Fruit fly (Drosophila melanogaster) whole organism, embryonic: ENCODE data around the gene CG42828.
A peak's percentile ranks its signal among the peaks of the same experiment; 100 is the strongest.

ENCODE experiments used
- Bdp1 ChIP-seq: fragments of 200-800 bp; sonication (Bioruptor generic); optimal IDR thresholded peaks from 3 replicates; lab custom pipeline; 2016; ENCODE audit warnings: missing biosample characterization, missing genetic modification characterization
- CG10431 ChIP-seq: fragments of 200-800 bp; sonication (Bioruptor generic); optimal IDR thresholded peaks from 3 replicates; lab custom pipeline; 2018; ENCODE audit warnings: missing biosample characterization, mild to moderate bottlenecking, missing genetic modification characterization
- CG11247 ChIP-seq: fragments of 200-800 bp; sonication (Bioruptor generic); IDR thresholded peaks from 2 replicates; pipeline ENCODE4 v1.3.6; 2022; ENCODE audit warnings: missing biosample characterization, missing genetic modification characterization
- CG1233 ChIP-seq: fragments of 200-800 bp; sonication (Bioruptor generic); optimal IDR thresholded peaks from 4 replicates; lab custom pipeline; 2018; ENCODE audit warnings: missing biosample characterization, mild to moderate bottlenecking, missing genetic modification characterization
- CG13287 ChIP-seq: fragments of 200-800 bp; sonication (Bioruptor generic); IDR thresholded peaks from 2 replicates; pipeline ENCODE4 v1.3.6; 2022; ENCODE audit warnings: missing biosample characterization, missing genetic modification characterization; ENCODE audit not compliant: partially characterized antibody
- CG15696 ChIP-seq: fragments of 200-800 bp; sonication (Bioruptor generic); optimal IDR thresholded peaks from 2 replicates; lab custom pipeline; 2019; ENCODE audit warnings: missing biosample characterization, mild to moderate bottlenecking, missing genetic modification characterization, moderate library complexity
- CG1647 ChIP-seq: fragments of 200-800 bp; sonication (Bioruptor generic); optimal IDR thresholded peaks from 3 replicates; lab custom pipeline; 2016; ENCODE audit warnings: missing biosample characterization, missing genetic modification characterization
- CG16779 ChIP-seq: fragments of 200-800 bp; sonication (Bioruptor generic); IDR thresholded peaks from 2 replicates; pipeline ENCODE4 v1.3.6; 2022; ENCODE audit warnings: missing biosample characterization, missing genetic modification characterization
- CG17359 ChIP-seq: fragments of 200-800 bp; sonication (Bioruptor generic); optimal IDR thresholded peaks from 3 replicates; lab custom pipeline; 2018; ENCODE audit warnings: missing biosample characterization, mild to moderate bottlenecking, missing genetic modification characterization, moderate library complexity
- CG17361 ChIP-seq: fragments of 200-800 bp; sonication (Bioruptor generic); IDR thresholded peaks from 3 replicates; pipeline ENCODE4 v1.3.6; 2022; ENCODE audit warnings: missing biosample characterization, missing genetic modification characterization
- CG2678 ChIP-seq: fragments of 200-800 bp; sonication (Bioruptor generic); optimal IDR thresholded peaks from 3 replicates; lab custom pipeline; 2019; ENCODE audit warnings: missing biosample characterization, mild to moderate bottlenecking, missing genetic modification characterization, moderate library complexity
- CG30403 ChIP-seq: fragments of 200-800 bp; sonication (Bioruptor generic); optimal IDR thresholded peaks from 3 replicates; lab custom pipeline; 2016; ENCODE audit warnings: missing biosample characterization, missing genetic modification characterization
- CG3163 ChIP-seq: fragments of 200-800 bp; sonication (Bioruptor generic); optimal IDR thresholded peaks from 3 replicates; lab custom pipeline; 2016; ENCODE audit warnings: missing biosample characterization, missing genetic modification characterization
- CG3838 ChIP-seq: fragments of 200-800 bp; sonication (Bioruptor generic); optimal IDR thresholded peaks from 3 replicates; lab custom pipeline; 2016; ENCODE audit warnings: missing biosample characterization, missing genetic modification characterization
- CG7928 ChIP-seq: fragments of 200-800 bp; sonication (Bioruptor generic); optimal IDR thresholded peaks from 2 replicates; lab custom pipeline; 2017; ENCODE audit warnings: missing biosample characterization, mild to moderate bottlenecking, missing genetic modification characterization
- CG8478 ChIP-seq: fragments of >200 bp; optimal IDR thresholded peaks from 2 replicates; lab custom pipeline; 2018
- CG9215 ChIP-seq: fragments of 200-800 bp; sonication (Bioruptor generic); IDR thresholded peaks from 2 replicates; pipeline ENCODE4 v1.3.6; 2022; ENCODE audit warnings: missing biosample characterization, missing genetic modification characterization
- Dfd ChIP-seq, 2 experiments: fragments of >200 bp; optimal IDR thresholded peaks; 2 replicates each; lab custom pipeline; 2017; ENCODE audit warnings: missing biosample characterization in 2 of 2, missing genetic modification characterization in 2 of 2
- Dip3 ChIP-seq: fragments of 200-800 bp; sonication (Bioruptor generic); optimal IDR thresholded peaks from 3 replicates; lab custom pipeline; 2016; ENCODE audit warnings: missing biosample characterization, missing genetic modification characterization
- Dp ChIP-seq: fragments of 200-800 bp; sonication (Bioruptor generic); optimal IDR thresholded peaks from 2 replicates; lab custom pipeline; 2018; ENCODE audit warnings: missing biosample characterization, mild to moderate bottlenecking, missing genetic modification characterization, moderate library complexity
- ERR ChIP-seq: fragments of 200-800 bp; sonication (Bioruptor generic); optimal IDR thresholded peaks from 2 replicates; lab custom pipeline; 2016; ENCODE audit warnings: missing biosample characterization, missing genetic modification characterization
- Ets65A ChIP-seq: fragments of 200-800 bp; sonication (Bioruptor generic); peaks from one replicate; lab custom pipeline; 2016; ENCODE audit warnings: missing biosample characterization, missing genetic modification characterization
- Fer3 ChIP-seq: fragments of 200-800 bp; sonication (Bioruptor generic); optimal IDR thresholded peaks from 2 replicates; lab custom pipeline; 2018; ENCODE audit warnings: missing biosample characterization, mild to moderate bottlenecking, missing genetic modification characterization, moderate library complexity
- Gsc ChIP-seq: fragments of 200-800 bp; sonication (Bioruptor generic); IDR thresholded peaks from 2 replicates; pipeline ENCODE4 v1.3.6; 2022; ENCODE audit warnings: missing biosample characterization, missing genetic modification characterization
- HLH3B ChIP-seq: fragments of 200-800 bp; sonication (Bioruptor generic); IDR thresholded peaks from 2 replicates; pipeline ENCODE4 v1.3.6; 2022; ENCODE audit warnings: missing biosample characterization, missing genetic modification characterization
- Hr3 ChIP-seq: fragments of 200-800 bp; sonication (Bioruptor generic); optimal IDR thresholded peaks from 3 replicates; lab custom pipeline; 2016; ENCODE audit warnings: missing biosample characterization, missing genetic modification characterization
- Hr39 ChIP-seq: fragments of >200 bp; optimal IDR thresholded peaks from 2 replicates; lab custom pipeline; 2017
- Kr ChIP-seq: fragments of 200-800 bp; sonication (Bioruptor generic); optimal IDR thresholded peaks from 2 replicates; lab custom pipeline; 2017; ENCODE audit warnings: missing biosample characterization, mild to moderate bottlenecking, missing genetic modification characterization
- Med ChIP-seq: fragments of 200-800 bp; sonication (Bioruptor generic); peaks from one replicate; lab custom pipeline; 2016; ENCODE audit warnings: missing biosample characterization, missing genetic modification characterization, mild to moderate bottlenecking, inconsistent platforms, moderate library complexity
- NK7.1 ChIP-seq: fragments of 200-800 bp; sonication (Bioruptor generic); optimal IDR thresholded peaks from 3 replicates; lab custom pipeline; 2016; ENCODE audit warnings: missing biosample characterization, missing genetic modification characterization
- Usf ChIP-seq: fragments of 200-800 bp; sonication (Bioruptor generic); optimal IDR thresholded peaks from 2 replicates; lab custom pipeline; 2017; ENCODE audit warnings: missing genotype, missing biosample characterization, missing genetic modification characterization
- YL-1 ChIP-seq: fragments of 200-800 bp; sonication (Bioruptor generic); optimal IDR thresholded peaks from 3 replicates; lab custom pipeline; 2017; ENCODE audit warnings: missing biosample characterization, mild to moderate bottlenecking, missing genetic modification characterization
- ara ChIP-seq: fragments of 200-800 bp; sonication (Bioruptor generic); IDR thresholded peaks from 2 replicates; pipeline ENCODE4 v1.3.6; 2022; ENCODE audit warnings: missing biosample characterization, missing genetic modification characterization
- bbx ChIP-seq: fragments of 200-800 bp; sonication (Bioruptor generic); IDR thresholded peaks from 2 replicates; pipeline ENCODE4 v1.3.6; 2022; ENCODE audit warnings: missing biosample characterization, missing genetic modification characterization; ENCODE audit not compliant: partially characterized antibody
- br ChIP-seq: fragments of >200 bp; optimal IDR thresholded peaks from 2 replicates; lab custom pipeline; 2017
- dmrt11E ChIP-seq: fragments of 200-800 bp; sonication (Bioruptor generic); optimal IDR thresholded peaks from 3 replicates; lab custom pipeline; 2018; ENCODE audit warnings: missing biosample characterization, mild to moderate bottlenecking, missing genetic modification characterization, moderate library complexity
- emc ChIP-seq: fragments of 200-800 bp; sonication (Bioruptor generic); optimal IDR thresholded peaks from 2 replicates; lab custom pipeline; 2016; ENCODE audit warnings: missing biosample characterization, missing genetic modification characterization
- en ChIP-seq: fragments of 200-800 bp; sonication (Bioruptor generic); optimal IDR thresholded peaks from 2 replicates; lab custom pipeline; 2016; ENCODE audit warnings: missing biosample characterization, missing genetic modification characterization
- exex ChIP-seq: fragments of 200-800 bp; sonication (Bioruptor generic); optimal IDR thresholded peaks from 4 replicates; lab custom pipeline; 2018; ENCODE audit warnings: missing biosample characterization, mild to moderate bottlenecking, missing genetic modification characterization, moderate library complexity
- fd3F ChIP-seq: fragments of 200-800 bp; sonication (Bioruptor generic); optimal IDR thresholded peaks from 2 replicates; lab custom pipeline; 2018; ENCODE audit warnings: missing biosample characterization, mild to moderate bottlenecking, missing genetic modification characterization, moderate library complexity
- hbn ChIP-seq: fragments of 200-800 bp; sonication (Bioruptor generic); IDR thresholded peaks from 2 replicates; pipeline ENCODE4 v1.3.6; 2022; ENCODE audit warnings: missing biosample characterization, missing genetic modification characterization; ENCODE audit not compliant: partially characterized antibody
- jing ChIP-seq: fragments of 200-800 bp; sonication (Bioruptor generic); optimal IDR thresholded peaks from 2 replicates; lab custom pipeline; 2018; ENCODE audit warnings: missing biosample characterization, mild to moderate bottlenecking, missing genetic modification characterization
- maf-S ChIP-seq: fragments of 200-800 bp; sonication (Bioruptor generic); optimal IDR thresholded peaks from 2 replicates; lab custom pipeline; 2016; ENCODE audit warnings: missing biosample characterization, missing genetic modification characterization
- row ChIP-seq: fragments of 200-800 bp; sonication (Bioruptor generic); IDR thresholded peaks from 3 replicates; pipeline ENCODE4 v1.3.6; 2022; ENCODE audit warnings: missing biosample characterization, missing genetic modification characterization
- sens ChIP-seq: fragments of 200-800 bp; sonication (Bioruptor generic); peaks from one replicate; lab custom pipeline; 2016; ENCODE audit warnings: missing biosample characterization, missing genetic modification characterization
- sima ChIP-seq: fragments of 200-800 bp; sonication (Bioruptor generic); optimal IDR thresholded peaks from 2 replicates; lab custom pipeline; 2016; ENCODE audit warnings: missing biosample characterization, missing genetic modification characterization
- so ChIP-seq: fragments of 200-800 bp; sonication (Bioruptor generic); IDR thresholded peaks from 3 replicates; pipeline ENCODE4 v1.3.6; 2022; ENCODE audit warnings: missing biosample characterization, missing genetic modification characterization
- sqz ChIP-seq: fragments of 200-800 bp; sonication (Bioruptor generic); optimal IDR thresholded peaks from 3 replicates; lab custom pipeline; 2018; ENCODE audit warnings: missing biosample characterization, mild to moderate bottlenecking, missing genetic modification characterization
- tll ChIP-seq, 2 experiments: fragments of 200-800 bp in 1 of 2; fragments of >200 bp in 1 of 2; sonication (Bioruptor generic) in 1 of 2; optimal IDR thresholded peaks; 2 replicates each; lab custom pipeline; 2017 to 2019; ENCODE audit warnings: missing biosample characterization in 2 of 2, missing genetic modification characterization in 2 of 2, mild to moderate bottlenecking in 1 of 2, moderate library complexity in 1 of 2
- tna ChIP-seq: fragments of 200-800 bp; sonication (Bioruptor generic); IDR thresholded peaks from 2 replicates; pipeline ENCODE4 v1.3.6; 2022; ENCODE audit warnings: missing biosample characterization, missing genetic modification characterization; ENCODE audit not compliant: partially characterized antibody
- zf30C ChIP-seq: fragments of 200-800 bp; sonication (Bioruptor generic); optimal IDR thresholded peaks from 3 replicates; lab custom pipeline; 2018; ENCODE audit warnings: missing biosample characterization, mild to moderate bottlenecking, missing genetic modification characterization

CG42828 gene

DNA sequence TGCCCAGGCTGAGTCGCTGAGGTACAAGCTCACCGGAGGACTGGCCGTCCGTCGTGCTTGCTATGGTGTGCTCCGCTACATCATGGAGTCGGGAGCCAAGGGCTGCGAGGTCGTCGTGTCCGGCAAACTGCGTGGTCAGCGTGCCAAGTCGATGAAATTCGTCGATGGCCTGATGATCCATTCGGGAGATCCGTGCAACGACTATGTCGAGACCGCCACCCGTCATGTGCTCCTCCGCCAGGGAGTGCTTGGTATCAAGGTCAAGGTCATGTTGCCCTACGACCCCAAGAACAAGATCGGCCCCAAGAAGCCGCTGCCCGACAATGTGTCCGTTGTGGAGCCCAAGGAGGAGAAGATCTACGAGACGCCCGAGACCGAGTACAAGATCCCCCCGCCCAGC, 14.1 kb upstream of the CG42828 start:
- no peak for TF ChIP-seq ERR (GFP tag; lab: Kevin White, UChicago)
- TF ChIP-seq Fer3, result no peak
- no peak for TF ChIP-seq ara (GFP tag; lab: Robert Waterston, UW)
- TF ChIP-seq CG30403 (GFP tag; lab: Kevin White, UChicago), result no peak
- peak; percentile 7 for TF ChIP-seq CG8478 (lab: Kevin White, UChicago)
- TF ChIP-seq NK7.1 (GFP tag; lab: Kevin White, UChicago), result no peak
- TF ChIP-seq CG9215 (GFP tag; lab: Robert Waterston, UW), result no peak
- no peak for TF ChIP-seq Usf (GFP tag; lab: Kevin White, UChicago)
- TF ChIP-seq HLH3B (GFP tag; lab: Robert Waterston, UW), result no peak
- no peak for TF ChIP-seq maf-S (GFP tag; lab: Kevin White, UChicago)
- TF ChIP-seq Kr (GFP tag; lab: Kevin White, UChicago), result no peak
- TF ChIP-seq Dfd (GFP tag; optimal IDR thresholded peaks at IDR 0.05; lab: Kevin White, UChicago), result no peak
- TF ChIP-seq tll (GFP tag; optimal IDR thresholded peaks at IDR 0.05; lab: Kevin White, UChicago), result no peak
- TF ChIP-seq Med, result peak; percentile 71
- no peak for TF ChIP-seq CG3163 (GFP tag; lab: Kevin White, UChicago)
- TF ChIP-seq Hr3 (GFP tag; lab: Kevin White, UChicago), result no peak
- TF ChIP-seq zf30C (GFP tag; lab: Kevin White, UChicago), result no peak
- TF ChIP-seq CG2678 (tag; lab: Kevin White, UChicago), result no peak
- TF ChIP-seq CG1233 (GFP tag; lab: Kevin White, UChicago), result no peak
- 0 out of 2 replicates have a peak, but pooled peaks have one; percentile 21 for TF ChIP-seq hbn
- TF ChIP-seq Ets65A, result peak; percentile 78
- TF ChIP-seq CG11247 (GFP tag; lab: Robert Waterston, UW), result no peak
- no peak for TF ChIP-seq CG3838 (GFP tag; lab: Kevin White, UChicago)
- TF ChIP-seq CG15696 (tag; lab: Kevin White, UChicago), result no peak
- TF ChIP-seq jing (GFP tag; lab: Kevin White, UChicago), result no peak
- TF ChIP-seq Hr39 (lab: Kevin White, UChicago), result no peak
- no peak for TF ChIP-seq CG1647 (GFP tag; lab: Kevin White, UChicago)
- no peak for TF ChIP-seq CG13287 (GFP tag; lab: Robert Waterston, UW)
- TF ChIP-seq so (GFP tag; lab: Robert Waterston, UW), result no peak
- no peak for TF ChIP-seq emc

- TF ChIP-seq CG10431 (no peak), sima (GFP tag; lab: Kevin White, UChicago) (no peak), CG16779 (GFP tag; lab: Robert Waterston, UW) (0 out of 2 replicates have a peak, but pooled peaks have one; percentile 19), sens (peak; percentile 46), Ets65A (peak; percentile 16)
- TF ChIP-seq, all 482 proteins: peak for 3
Measured at dm6 chr3R:23360356-23360755, 13.1 kb upstream of the CG42828 start.

DNA sequence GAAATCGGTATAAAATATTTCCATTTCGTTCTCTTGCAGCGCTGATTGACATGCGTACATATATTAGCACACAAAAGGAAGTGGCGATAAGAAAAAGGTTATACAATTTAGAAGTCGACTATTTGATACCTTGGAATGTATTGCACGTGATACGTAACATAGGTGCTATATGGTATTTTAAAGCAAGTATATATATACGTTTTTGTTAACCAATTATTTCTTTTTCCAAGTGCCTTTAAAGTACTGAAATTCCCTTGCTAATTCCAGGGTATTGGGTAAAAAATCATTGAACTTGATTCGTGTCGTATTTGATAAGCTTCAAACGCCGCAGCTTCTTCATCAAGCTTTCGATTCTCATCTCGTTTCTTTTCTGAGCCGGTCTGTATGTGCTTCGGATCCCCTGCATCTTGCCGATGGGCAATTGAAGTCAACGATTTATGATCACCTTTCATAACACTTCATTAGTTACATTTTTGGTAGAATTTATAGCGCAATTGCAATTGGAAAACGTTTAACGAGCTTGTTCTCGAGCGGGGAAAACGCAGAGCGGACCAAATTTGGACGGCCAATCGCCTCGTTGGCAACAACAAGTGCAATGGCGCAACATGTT, 9.9 kb upstream of the CG42828 start, which contains the start of gene CG4408:
TSS of gene CG4408 (minus strand) at position 60 of the 610 bp plus-strand sequence.
- TF ChIP-seq Bdp1 (GFP tag; lab: Kevin White, UChicago), result no peak
- TF ChIP-seq CG17359 (tag; lab: Kevin White, UChicago), result peak; percentile 51
- no peak for TF ChIP-seq YL-1 (GFP tag; lab: Kevin White, UChicago)
- no peak for TF ChIP-seq bbx (GFP tag; lab: Robert Waterston, UW)
- TF ChIP-seq br (lab: Kevin White, UChicago), result no peak
- no peak for TF ChIP-seq exex
- no peak for TF ChIP-seq en (GFP tag; lab: Kevin White, UChicago)
- TF ChIP-seq tna, result no peak
- TF ChIP-seq fd3F (GFP tag; lab: Kevin White, UChicago), result peak; percentile 4
- TF ChIP-seq dmrt11E (tag; lab: Kevin White, UChicago), result no peak
- TF ChIP-seq Dip3 (GFP tag; lab: Kevin White, UChicago), result peak; percentile 7
- TF ChIP-seq sqz (GFP tag; lab: Kevin White, UChicago), result no peak
- TF ChIP-seq CG17361, result 0 out of 3 replicates have a peak, but pooled peaks have one; percentile 22
- TF ChIP-seq Dp (GFP tag; lab: Kevin White, UChicago), result no peak
- peak; percentile 70 for TF ChIP-seq row
- no peak for TF ChIP-seq CG7928 (GFP tag; lab: Kevin White, UChicago)
- no peak for TF ChIP-seq Gsc (GFP tag; lab: Robert Waterston, UW)
- TF ChIP-seq Fer3, result peak; percentile 56
